Worm (Caenorhabditis elegans) whole organism, early embryonic: ENCODE measurements around the gene hbl-1.

Source experiments
- ama-1 ChIP-seq: fragments of 150-350 bp; optimal IDR thresholded peaks from 2 replicates; lab custom pipeline; 2014
- ceh-13 ChIP-seq: fragments of 200-800 bp; sonication (Bioruptor generic); optimal IDR thresholded peaks from 2 replicates; lab custom pipeline; 2018; ENCODE audit warnings: mild to moderate bottlenecking, missing genetic modification characterization, missing compliant biosample characterization
- ets-7 ChIP-seq: sonication (generic microtip); optimal IDR thresholded peaks from 2 replicates; lab custom pipeline; 2016; ENCODE audit warnings: missing genotype, missing genetic modification characterization, missing compliant biosample characterization
- hmbx-1 ChIP-seq: sonication (generic microtip); optimal IDR thresholded peaks from 2 replicates; lab custom pipeline; 2016; ENCODE audit warnings: mild to moderate bottlenecking, missing genetic modification characterization, missing compliant biosample characterization
- scrt-1 ChIP-seq: fragments of 200-800 bp; sonication (Bioruptor generic); IDR thresholded peaks from 2 replicates; pipeline ENCODE4 v1.3.6; 2022; ENCODE audit warnings: missing genetic modification characterization, missing compliant biosample characterization
- tbx-37 ChIP-seq: fragments of 200-800 bp; sonication (Bioruptor generic); conservative IDR thresholded peaks from 2 replicates; pipeline ENCODE4 v1.3.6; 2022; ENCODE audit warnings: missing genetic modification reagents, missing genetic modification characterization, missing compliant biosample characterization

ce11 chrX:5801156-5801592 is 20.8 kb upstream of the hbl-1 start:
- TF ChIP-seq hmbx-1 (tag; lab: Kevin White, UChicago) (peak; percentile 21), tbx-37 (GFP tag; lab: Robert Waterston, UW) (peak; percentile 76), ama-1 (no peak), ceh-13 (GFP tag; lab: Kevin White, UChicago) (peak; percentile 46), ets-7 (tag; lab: Kevin White, UChicago) (peak; percentile 60), scrt-1 (peak; percentile 88)
